Worm (Caenorhabditis elegans) whole organism, L2 larva: Measurements from ENCODE around the gene F52H2.15.

Experiments
- C34F6.9 ChIP-seq: fragments of 150-350 bp; optimal IDR thresholded peaks from 2 replicates; lab custom pipeline; 2014; ENCODE audit warnings: missing biosample characterization, missing genetic modification characterization
- F13H6.1 ChIP-seq: sonication (generic microtip); optimal IDR thresholded peaks from 2 replicates; lab custom pipeline; 2016; ENCODE audit warnings: missing genetic modification characterization, missing compliant biosample characterization
- R02D3.7 ChIP-seq: fragments of 150-350 bp; optimal IDR thresholded peaks from 2 replicates; lab custom pipeline; 2014; ENCODE audit warnings: missing biosample characterization, missing genetic modification characterization
- Y55F3AM.14 ChIP-seq: fragments of 200-800 bp; sonication (Bioruptor generic); optimal IDR thresholded peaks from 2 replicates; lab custom pipeline; 2018; ENCODE audit warnings: mild to moderate bottlenecking, missing genetic modification characterization, missing compliant biosample characterization
- ZK546.5 ChIP-seq: sonication (generic microtip); optimal IDR thresholded peaks from 2 replicates; lab custom pipeline; 2017; ENCODE audit warnings: missing biosample characterization, missing genetic modification characterization
- alr-1 ChIP-seq: fragments of 150-350 bp; optimal IDR thresholded peaks from 2 replicates; lab custom pipeline; 2014; ENCODE audit warnings: missing biosample characterization, missing genetic modification characterization
- aly-2 ChIP-seq: fragments of 150-350 bp; optimal IDR thresholded peaks from 2 replicates; lab custom pipeline; 2014; ENCODE audit warnings: missing biosample characterization, missing genetic modification characterization
- ama-1 ChIP-seq: fragments of 150-350 bp; optimal IDR thresholded peaks from 2 replicates; lab custom pipeline; 2018; ENCODE audit warnings: inconsistent platforms
- blmp-1 ChIP-seq: sonication (generic microtip); optimal IDR thresholded peaks from 2 replicates; lab custom pipeline; 2017; ENCODE audit warnings: missing genetic modification characterization, mild to moderate bottlenecking, missing compliant biosample characterization, antibody characterized with exemption, moderate library complexity; ENCODE audit not compliant: insufficient read depth
- ceh-16 ChIP-seq: fragments of 150-350 bp; optimal IDR thresholded peaks from 2 replicates; lab custom pipeline; 2014; ENCODE audit warnings: missing biosample characterization, missing genetic modification characterization
- ceh-82 ChIP-seq: fragments of 150-350 bp; optimal IDR thresholded peaks from 2 replicates; lab custom pipeline; 2014; ENCODE audit warnings: missing biosample characterization, missing genetic modification characterization
- crh-2 ChIP-seq: sonication (generic microtip); optimal IDR thresholded peaks from 2 replicates; lab custom pipeline; 2017; ENCODE audit warnings: missing biosample characterization, missing genetic modification characterization
- dmd-4 ChIP-seq: sonication (generic microtip); optimal IDR thresholded peaks from 2 replicates; lab custom pipeline; 2017; ENCODE audit warnings: missing biosample characterization, missing genetic modification characterization
- elt-1 ChIP-seq: fragments of 150-350 bp; optimal IDR thresholded peaks from 2 replicates; lab custom pipeline; 2014; ENCODE audit warnings: missing biosample characterization, missing genetic modification characterization
- elt-3 ChIP-seq: sonication (generic microtip); optimal IDR thresholded peaks from 2 replicates; lab custom pipeline; 2017; ENCODE audit warnings: missing biosample characterization, missing genetic modification characterization
- fos-1 ChIP-seq: fragments of 150-350 bp; optimal IDR thresholded peaks from 2 replicates; lab custom pipeline; 2014; ENCODE audit warnings: missing biosample characterization, missing genetic modification characterization
- gmeb-1 ChIP-seq: fragments of 150-350 bp; optimal IDR thresholded peaks from 2 replicates; lab custom pipeline; 2014; ENCODE audit warnings: missing biosample characterization, missing genetic modification characterization
- lin-11 ChIP-seq: fragments of 150-350 bp; sonication (generic microtip); optimal IDR thresholded peaks from 2 replicates; lab custom pipeline; 2014; ENCODE audit warnings: missing biosample characterization, missing genetic modification characterization, inconsistent platforms, mixed read lengths
- lin-13 ChIP-seq: fragments of 150-350 bp; optimal IDR thresholded peaks from 2 replicates; lab custom pipeline; 2014; ENCODE audit warnings: missing biosample characterization, missing genetic modification reagents, missing genetic modification characterization
- lin-39 ChIP-seq: fragments of 150-350 bp; optimal IDR thresholded peaks from 2 replicates; lab custom pipeline; 2014; ENCODE audit warnings: missing biosample characterization, missing genetic modification reagents, missing genetic modification characterization
- lsy-2 ChIP-seq, 2 experiments: fragments of 150-350 bp in 1 of 2; sonication (generic microtip) in 1 of 2; optimal IDR thresholded peaks; 2 replicates each; lab custom pipeline; 2014 to 2017; ENCODE audit warnings: missing biosample characterization in 2 of 2, missing genetic modification characterization in 2 of 2
- mab-5 ChIP-seq: fragments of 150-350 bp; optimal IDR thresholded peaks from 2 replicates; lab custom pipeline; 2014; ENCODE audit warnings: missing biosample characterization, missing genetic modification characterization
- mbf-1 ChIP-seq: sonication (generic microtip); optimal IDR thresholded peaks from 2 replicates; lab custom pipeline; 2017; ENCODE audit warnings: missing biosample characterization, missing genetic modification characterization
- mdl-1 ChIP-seq, 2 experiments: fragments of 150-350 bp in 1 of 2; sonication (generic microtip) in 1 of 2; optimal IDR thresholded peaks; 2 replicates each; lab custom pipeline; 2017; ENCODE audit warnings: missing biosample characterization in 2 of 2, missing genetic modification characterization in 2 of 2
- nhr-10 ChIP-seq: sonication (generic microtip); optimal IDR thresholded peaks from 2 replicates; lab custom pipeline; 2017; ENCODE audit warnings: missing biosample characterization, missing genetic modification characterization
- nhr-11 ChIP-seq: fragments of 150-350 bp; optimal IDR thresholded peaks from 2 replicates; lab custom pipeline; 2014; ENCODE audit warnings: missing biosample characterization, missing genetic modification characterization
- nhr-12 ChIP-seq: fragments of 150-350 bp; optimal IDR thresholded peaks from 2 replicates; lab custom pipeline; 2014; ENCODE audit warnings: missing biosample characterization, missing genetic modification characterization
- nhr-129 ChIP-seq: fragments of 150-350 bp; optimal IDR thresholded peaks from 2 replicates; lab custom pipeline; 2014; ENCODE audit warnings: missing biosample characterization, missing genetic modification characterization
- nhr-21 ChIP-seq: fragments of 150-350 bp; optimal IDR thresholded peaks from 2 replicates; lab custom pipeline; 2014; ENCODE audit warnings: missing biosample characterization, missing genetic modification characterization
- nhr-23 ChIP-seq: fragments of 150-350 bp; optimal IDR thresholded peaks from 2 replicates; lab custom pipeline; 2014; ENCODE audit warnings: missing biosample characterization, missing genetic modification reagents, missing genetic modification characterization
- nhr-237 ChIP-seq: fragments of 150-350 bp; optimal IDR thresholded peaks from 2 replicates; lab custom pipeline; 2014; ENCODE audit warnings: missing biosample characterization, missing genetic modification characterization
- nhr-25 ChIP-seq: fragments of 150-350 bp; sonication (generic microtip); optimal IDR thresholded peaks from 3 replicates; lab custom pipeline; 2014; ENCODE audit warnings: missing biosample characterization, missing genetic modification characterization
- nhr-6 ChIP-seq: fragments of 150-350 bp; optimal IDR thresholded peaks from 2 replicates; lab custom pipeline; 2014; ENCODE audit warnings: missing biosample characterization, missing genetic modification characterization
- nhr-77 ChIP-seq: fragments of 150-350 bp; optimal IDR thresholded peaks from 2 replicates; lab custom pipeline; 2014; ENCODE audit warnings: missing biosample characterization, missing genetic modification characterization
- peb-1 ChIP-seq: fragments of 150-350 bp; optimal IDR thresholded peaks from 2 replicates; lab custom pipeline; 2014; ENCODE audit warnings: missing biosample characterization, missing genetic modification characterization
- sem-4 ChIP-seq: fragments of 150-350 bp; optimal IDR thresholded peaks from 2 replicates; lab custom pipeline; 2014; ENCODE audit warnings: missing biosample characterization, missing genetic modification reagents, missing genetic modification characterization
- skn-1 ChIP-seq: sonication (generic microtip); optimal IDR thresholded peaks from 2 replicates; lab custom pipeline; 2017; ENCODE audit warnings: missing biosample characterization, missing genetic modification characterization
- sma-3 ChIP-seq: sonication (generic microtip); optimal IDR thresholded peaks from 2 replicates; lab custom pipeline; 2016; ENCODE audit warnings: missing genetic modification reagents, missing genetic modification characterization, missing compliant biosample characterization
- sma-9 ChIP-seq, 2 experiments: fragments of 150-350 bp in 1 of 2; sonication (generic microtip) in 1 of 2; optimal IDR thresholded peaks; 2 replicates each; lab custom pipeline; 2014 to 2016; ENCODE audit warnings: missing genetic modification characterization in 2 of 2, mild to moderate bottlenecking in 1 of 2, missing biosample characterization in 1 of 2, missing compliant biosample characterization in 1 of 2, missing genetic modification reagents in 1 of 2, moderate library complexity in 1 of 2
- snpc-4 ChIP-seq: fragments of 150-350 bp; optimal IDR thresholded peaks from 2 replicates; lab custom pipeline; 2014; ENCODE audit warnings: missing biosample characterization, missing genetic modification characterization
- unc-39 ChIP-seq: fragments of 150-350 bp; optimal IDR thresholded peaks from 2 replicates; lab custom pipeline; 2014; ENCODE audit warnings: missing biosample characterization, missing genetic modification characterization
- unc-55 ChIP-seq: fragments of 150-350 bp; sonication (generic microtip); optimal IDR thresholded peaks from 3 replicates; lab custom pipeline; 2014; ENCODE audit warnings: missing biosample characterization, missing genetic modification reagents, missing genetic modification characterization
- unc-62 ChIP-seq: fragments of 150-350 bp; optimal IDR thresholded peaks from 2 replicates; lab custom pipeline; 2014; ENCODE audit warnings: missing biosample characterization, missing genetic modification reagents, missing genetic modification characterization
- zag-1 ChIP-seq: fragments of 150-350 bp; optimal IDR thresholded peaks from 2 replicates; lab custom pipeline; 2014; ENCODE audit warnings: missing biosample characterization, missing genetic modification characterization
- ztf-1 ChIP-seq: fragments of 200-800 bp; sonication (Bioruptor generic); conservative IDR thresholded peaks from 2 replicates; pipeline ENCODE4 v1.3.6; 2022; ENCODE audit warnings: missing genetic modification characterization, missing compliant biosample characterization
- ztf-11 ChIP-seq: sonication (generic microtip); optimal IDR thresholded peaks from 2 replicates; lab custom pipeline; 2017; ENCODE audit warnings: missing biosample characterization, missing genetic modification characterization
- ztf-4 ChIP-seq: fragments of 150-350 bp; optimal IDR thresholded peaks from 2 replicates; lab custom pipeline; 2014; ENCODE audit warnings: missing biosample characterization, missing genetic modification characterization

F52H2.15 gene

ce11 chrX:2585655-2586054, 20.5 kb downstream of the F52H2.15 start, which contains the start of gene H01M10.2:
TSS of gene H01M10.2 (minus strand) at chrX:2585755.
- no peak for TF ChIP-seq gmeb-1 (tag; lab: Kevin White, UChicago)
- no peak for TF ChIP-seq unc-55
- no peak for TF ChIP-seq zag-1
- TF ChIP-seq R02D3.7, result no peak
- TF ChIP-seq alr-1 (tag; lab: Kevin White, UChicago), result no peak
- no peak for TF ChIP-seq crh-2
- TF ChIP-seq nhr-237, result no peak
- no peak for TF ChIP-seq dmd-4 (tag; lab: Kevin White, UChicago)
- TF ChIP-seq nhr-6, result no peak
- no peak for TF ChIP-seq sma-3 (GFP tag; lab: Kevin White, UChicago)
- no peak for TF ChIP-seq ama-1 (lab: Kevin White, UChicago)
- TF ChIP-seq mdl-1 (tag; optimal IDR thresholded peaks at IDR 0.05; lab: Kevin White, UChicago), result no peak

DNA sequence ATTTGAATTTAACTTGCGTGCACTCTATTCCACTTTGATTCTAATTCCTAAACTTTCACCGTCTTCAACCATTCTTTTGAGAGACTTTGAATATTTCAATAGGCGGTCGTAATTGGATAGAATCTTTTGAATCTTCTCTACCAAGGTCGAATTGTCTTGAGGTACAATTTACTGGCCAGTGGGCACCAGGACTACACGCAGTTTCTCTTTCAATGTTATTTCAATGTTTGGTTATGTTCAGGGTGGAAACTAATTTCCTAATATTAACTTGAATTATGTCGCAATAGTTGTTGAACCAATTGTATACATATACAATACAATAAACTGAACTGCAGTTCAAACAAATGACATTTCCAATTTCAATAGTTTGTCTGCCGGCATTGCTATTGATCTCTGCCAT, 22.9 kb downstream of the F52H2.15 start:
- TF ChIP-seq nhr-129 (tag; lab: Kevin White, UChicago), result peak; percentile 15
- TF ChIP-seq nhr-25, result peak; percentile 75
- TF ChIP-seq gmeb-1 (tag; lab: Kevin White, UChicago), result no peak
- TF ChIP-seq, all 48 proteins: peak for 2

- TF ChIP-seq C34F6.9 (tag; lab: Kevin White, UChicago) (no peak), crh-2 (peak; percentile 5)
These were observed 24.9 kb downstream of the F52H2.15 start for ce11 chrX:2590023-2590422.

ce11 chrX:2590777-2591176, 25.6 kb downstream of the F52H2.15 start:
- no peak for TF ChIP-seq snpc-4 (tag; lab: Kevin White, UChicago)
- no peak for TF ChIP-seq Y55F3AM.14 (GFP tag; lab: Kevin White, UChicago)
- TF ChIP-seq sem-4 (tag; lab: Kevin White, UChicago), result peak; percentile 73
- no peak for TF ChIP-seq peb-1
- TF ChIP-seq lsy-2 (tag; optimal IDR thresholded peaks at IDR 0.05; lab: Kevin White, UChicago), result no peak
- TF ChIP-seq ZK546.5 (tag; lab: Kevin White, UChicago), result no peak
- no peak for TF ChIP-seq mab-5 (tag; lab: Kevin White, UChicago)
- no peak for TF ChIP-seq nhr-237
- TF ChIP-seq mbf-1 (tag; lab: Kevin White, UChicago), result no peak
- peak; percentile 24 for TF ChIP-seq ceh-16
- TF ChIP-seq mdl-1 (tag; optimal IDR thresholded peaks at IDR 0.05; lab: Kevin White, UChicago), result no peak
- TF ChIP-seq lin-11 (tag; lab: Kevin White, UChicago), result no peak
- no peak for TF ChIP-seq nhr-23 (tag; lab: Kevin White, UChicago)
- no peak for TF ChIP-seq R02D3.7
- peak; percentile 17 for TF ChIP-seq crh-2
- TF ChIP-seq nhr-12 (tag; lab: Kevin White, UChicago), result no peak
- no peak for TF ChIP-seq elt-1
- TF ChIP-seq ztf-4 (tag; lab: Kevin White, UChicago), result no peak
- TF ChIP-seq nhr-25, result peak; percentile 85
- no peak for TF ChIP-seq F13H6.1
- no peak for TF ChIP-seq zag-1
- TF ChIP-seq lin-39 (tag; lab: Kevin White, UChicago), result no peak
- TF ChIP-seq ceh-82, result no peak
- TF ChIP-seq ztf-1 (GFP tag; lab: Robert Waterston, UW), result no peak
- no peak for TF ChIP-seq alr-1 (tag; lab: Kevin White, UChicago)
- no peak for TF ChIP-seq unc-39 (tag; lab: Kevin White, UChicago)
- TF ChIP-seq C34F6.9 (tag; lab: Kevin White, UChicago), result no peak
- TF ChIP-seq elt-3 (tag; lab: Kevin White, UChicago), result no peak
- TF ChIP-seq gmeb-1 (tag; lab: Kevin White, UChicago), result no peak
- TF ChIP-seq skn-1 (tag; lab: Kevin White, UChicago), result no peak
- no peak for TF ChIP-seq nhr-10 (tag; lab: Kevin White, UChicago)
- peak; percentile 12 for TF ChIP-seq sma-3 (GFP tag; lab: Kevin White, UChicago)
- no peak for TF ChIP-seq unc-62 (GFP tag; lab: Kevin White, UChicago)
- TF ChIP-seq lin-13 (GFP tag; lab: Kevin White, UChicago), result no peak
- TF ChIP-seq dmd-4 (tag; lab: Kevin White, UChicago), result no peak
- peak; percentile 47 for TF ChIP-seq sma-9 (GFP tag; optimal IDR thresholded peaks at IDR 0.05; lab: Kevin White, UChicago)
- TF ChIP-seq sma-9 (tag; optimal IDR thresholded peaks at IDR 0.05; lab: Kevin White, UChicago), result no peak
- no peak for TF ChIP-seq nhr-77
- TF ChIP-seq ztf-11 (tag; lab: Kevin White, UChicago), result no peak
- TF ChIP-seq nhr-6, result peak; percentile 10
- TF ChIP-seq blmp-1 (tag; lab: Kevin White, UChicago), result peak; percentile 36
- no peak for TF ChIP-seq aly-2 (tag; lab: Kevin White, UChicago)
- no peak for TF ChIP-seq unc-55
- TF ChIP-seq fos-1 (tag; lab: Kevin White, UChicago), result peak; percentile 26
- no peak for TF ChIP-seq nhr-11 (tag; lab: Kevin White, UChicago)
- peak; percentile 49 for TF ChIP-seq ama-1 (lab: Kevin White, UChicago)
- TF ChIP-seq nhr-129 (tag; lab: Kevin White, UChicago), result peak; percentile 38
- TF ChIP-seq nhr-21 (tag; lab: Kevin White, UChicago), result peak; percentile 82
